Fruit fly (Drosophila melanogaster) whole organism, prepupa: ENCODE results near the gene CG3434.

Experiments
- CG15336 ChIP-seq: fragments of 200-800 bp; sonication (Bioruptor generic); IDR thresholded peaks from 2 replicates; pipeline ENCODE4 v1.3.6; 2022; ENCODE audit warnings: missing biosample characterization, missing genetic modification characterization
- Smox ChIP-seq: fragments of 200-800 bp; sonication (Bioruptor generic); optimal IDR thresholded peaks from 3 replicates; lab custom pipeline; 2016; ENCODE audit warnings: missing biosample characterization, missing genetic modification characterization
- eg ChIP-seq: fragments of 200-800 bp; sonication (Bioruptor generic); IDR thresholded peaks from 3 replicates; pipeline ENCODE4 v1.3.6; 2022; ENCODE audit warnings: missing biosample characterization, missing genetic modification characterization

DNA sequence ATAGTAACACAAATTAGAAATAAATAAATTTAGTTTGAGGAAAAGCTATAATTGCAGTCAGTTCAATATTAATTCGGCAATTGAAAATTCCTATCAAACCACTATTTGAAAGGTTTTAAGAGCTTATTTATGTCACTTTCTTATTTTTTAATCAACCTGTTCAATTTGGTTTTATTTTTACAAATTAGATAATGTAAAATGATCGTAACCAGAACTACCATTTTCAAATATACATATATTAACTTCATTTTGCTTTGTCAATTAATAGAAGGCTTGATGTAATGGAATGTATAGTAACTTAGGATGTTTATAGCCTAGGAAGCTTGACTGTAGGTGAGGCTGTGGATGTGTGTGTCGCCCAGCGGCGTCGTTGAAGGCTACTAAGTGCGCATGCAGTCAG lies 6.0 kb upstream of the CG3434 start:
- TF ChIP-seq eg (no peak), Smox (peak; percentile 10), CG15336 (GFP tag; lab: Robert Waterston, UW) (no peak)
